Worm (Caenorhabditis elegans) whole organism, L4 larva: ENCODE measurements around the gene W03C9.2.

Experiments
- D1046.2 ChIP-seq: fragments of 200-800 bp; sonication (Bioruptor generic); IDR thresholded peaks from 2 replicates; pipeline ENCODE4 v1.3.6; 2022; ENCODE audit warnings: missing genetic modification characterization, missing compliant biosample characterization
- F49E8.2 ChIP-seq: sonication (generic microtip); optimal IDR thresholded peaks from 2 replicates; lab custom pipeline; 2016; ENCODE audit warnings: missing compliant biosample characterization, mild to moderate bottlenecking, missing genetic modification characterization, borderline replicate concordance
- T20F7.1 ChIP-seq: fragments of 200-800 bp; sonication (Bioruptor generic); optimal IDR thresholded peaks from 2 replicates; lab custom pipeline; 2018; ENCODE audit warnings: mild to moderate bottlenecking, missing genetic modification characterization, missing compliant biosample characterization
- Y105C5A.15 ChIP-seq: fragments of 200-800 bp; sonication (Bioruptor generic); IDR thresholded peaks from 2 replicates; pipeline ENCODE4 v1.3.6; 2022; ENCODE audit warnings: missing genetic modification characterization, missing compliant biosample characterization
- Y5F2A.4 ChIP-seq: fragments of 200-800 bp; sonication (Bioruptor generic); optimal IDR thresholded peaks from 2 replicates; lab custom pipeline; 2018; ENCODE audit warnings: mild to moderate bottlenecking, missing genetic modification characterization, missing compliant biosample characterization
- Y75B8A.6 ChIP-seq: fragments of 200-800 bp; sonication (Bioruptor generic); IDR thresholded peaks from 2 replicates; pipeline ENCODE4 v1.3.6; 2022; ENCODE audit warnings: missing genetic modification reagents, missing genetic modification characterization, missing compliant biosample characterization
- aha-1 ChIP-seq: fragments of 150-350 bp; peaks from one replicate; lab custom pipeline; 2014; ENCODE audit warnings: missing biosample characterization, missing genetic modification characterization
- arid-1 ChIP-seq: fragments of 200-800 bp; sonication (Bioruptor generic); conservative IDR thresholded peaks from 2 replicates; pipeline ENCODE4 v1.3.6; 2022; ENCODE audit warnings: missing genetic modification reagents, missing genetic modification characterization, missing compliant biosample characterization
- attf-4 ChIP-seq: sonication (generic microtip); optimal IDR thresholded peaks from 3 replicates; lab custom pipeline; 2017; ENCODE audit warnings: missing biosample characterization, missing genetic modification characterization
- ceh-32 ChIP-seq: sonication (generic microtip); optimal IDR thresholded peaks from 2 replicates; lab custom pipeline; 2016; ENCODE audit warnings: mild to moderate bottlenecking, missing genetic modification characterization, missing compliant biosample characterization; ENCODE audit not compliant: poor library complexity
- ceh-62 ChIP-seq: sonication (generic microtip); optimal IDR thresholded peaks from 2 replicates; lab custom pipeline; 2017; ENCODE audit warnings: missing biosample characterization, missing genetic modification characterization
- ceh-82 ChIP-seq: sonication (generic microtip); optimal IDR thresholded peaks from 2 replicates; lab custom pipeline; 2017; ENCODE audit warnings: missing biosample characterization, missing genetic modification characterization
- ctbp-1 ChIP-seq: fragments of 200-800 bp; sonication (Bioruptor generic); IDR thresholded peaks from 2 replicates; pipeline ENCODE4 v1.3.6; 2022; ENCODE audit warnings: missing genetic modification reagents, missing genetic modification characterization, missing compliant biosample characterization
- daf-12 ChIP-seq: fragments of 150-350 bp; optimal IDR thresholded peaks from 2 replicates; lab custom pipeline; 2014; ENCODE audit warnings: missing biosample characterization, missing genetic modification reagents, missing genetic modification characterization
- daf-16 ChIP-seq, 3 experiments: sonication (generic microtip); optimal IDR thresholded peaks; 2 replicates each; lab custom pipeline; 2016 to 2017; ENCODE audit warnings: missing genetic modification characterization in 3 of 3, missing genetic modification reagents in 3 of 3, mild to moderate bottlenecking in 2 of 3, missing compliant biosample characterization in 2 of 3, missing biosample characterization in 1 of 3, moderate library complexity in 1 of 3
- dmd-8 ChIP-seq: fragments of 200-800 bp; sonication (Bioruptor generic); IDR thresholded peaks from 2 replicates; pipeline ENCODE4 v1.3.6; 2022; ENCODE audit warnings: missing genetic modification characterization, missing compliant biosample characterization
- dmd-9 ChIP-seq: fragments of 200-800 bp; sonication (Bioruptor generic); IDR thresholded peaks from 2 replicates; pipeline ENCODE4 v1.3.6; 2022; ENCODE audit warnings: missing genetic modification reagents, missing genetic modification characterization, missing compliant biosample characterization
- dpl-1 ChIP-seq: fragments of 150-350 bp; optimal IDR thresholded peaks from 2 replicates; lab custom pipeline; 2014; ENCODE audit warnings: missing biosample characterization, missing genetic modification reagents, missing genetic modification characterization
- egl-27 ChIP-seq: sonication (generic microtip); optimal IDR thresholded peaks from 3 replicates; lab custom pipeline; 2017; ENCODE audit warnings: missing biosample characterization, missing genetic modification reagents, missing genetic modification characterization
- fkh-10 ChIP-seq: fragments of 150-350 bp; optimal IDR thresholded peaks from 2 replicates; lab custom pipeline; 2014; ENCODE audit warnings: missing biosample characterization, missing genetic modification reagents, missing genetic modification characterization
- fos-1 ChIP-seq: fragments of 150-350 bp; optimal IDR thresholded peaks from 2 replicates; lab custom pipeline; 2014; ENCODE audit warnings: missing biosample characterization, missing genetic modification characterization
- gei-8 ChIP-seq: fragments of 200-800 bp; sonication (Bioruptor generic); optimal IDR thresholded peaks from 2 replicates; lab custom pipeline; 2018; ENCODE audit warnings: mild to moderate bottlenecking, missing genetic modification characterization, missing compliant biosample characterization
- hif-1 ChIP-seq, 2 experiments: sonication (generic microtip); optimal IDR thresholded peaks; 2 replicates each; lab custom pipeline; 2016 to 2017; ENCODE audit warnings: missing compliant biosample characterization in 2 of 2, missing genetic modification characterization in 2 of 2, missing genetic modification reagents in 2 of 2, missing genotype in 2 of 2, mild to moderate bottlenecking in 1 of 2
- hlh-30 ChIP-seq: sonication (generic microtip); optimal IDR thresholded peaks from 2 replicates; lab custom pipeline; 2017; ENCODE audit warnings: antibody characterized with exemption, mild to moderate bottlenecking, missing genetic modification characterization, missing compliant biosample characterization; ENCODE audit not compliant: insufficient read depth
- lin-1 ChIP-seq: fragments of 200-800 bp; sonication (Bioruptor generic); IDR thresholded peaks from 2 replicates; pipeline ENCODE4 v1.3.6; 2022; ENCODE audit warnings: missing genetic modification reagents, missing genetic modification characterization, missing compliant biosample characterization
- lsy-2 ChIP-seq, 2 experiments: fragments of 150-350 bp in 1 of 2; sonication (generic microtip) in 1 of 2; optimal IDR thresholded peaks; 2 replicates each; lab custom pipeline; 2014 to 2017; ENCODE audit warnings: missing biosample characterization in 2 of 2, missing genetic modification characterization in 2 of 2
- madf-5 ChIP-seq, 2 experiments: fragments of 200-800 bp; sonication (Bioruptor generic); IDR thresholded peaks; 2 replicates each; pipeline ENCODE4 v1.3.6; 2022; ENCODE audit warnings: missing compliant biosample characterization in 2 of 2, missing genetic modification characterization in 2 of 2
- mep-1 ChIP-seq: fragments of 150-350 bp; sonication (generic microtip); optimal IDR thresholded peaks from 3 replicates; lab custom pipeline; 2014; ENCODE audit warnings: missing biosample characterization, missing genetic modification characterization
- mes-2 ChIP-seq: sonication (generic microtip); optimal IDR thresholded peaks from 2 replicates; lab custom pipeline; 2016; ENCODE audit warnings: missing genotype, mild to moderate bottlenecking, missing genetic modification characterization, missing compliant biosample characterization; ENCODE audit not compliant: poor library complexity, severe bottlenecking
- mxl-2 ChIP-seq: fragments of 200-800 bp; sonication (Bioruptor generic); conservative IDR thresholded peaks from 2 replicates; pipeline ENCODE4 v1.3.6; 2022; ENCODE audit warnings: missing genetic modification reagents, missing genetic modification characterization, missing compliant biosample characterization
- nhr-10 ChIP-seq: fragments of 150-350 bp; optimal IDR thresholded peaks from 2 replicates; lab custom pipeline; 2014; ENCODE audit warnings: missing biosample characterization, missing genetic modification characterization
- nhr-102 ChIP-seq: sonication (generic microtip); optimal IDR thresholded peaks from 2 replicates; lab custom pipeline; 2016; ENCODE audit warnings: mild to moderate bottlenecking, missing genetic modification characterization, moderate library complexity, missing compliant biosample characterization
- nhr-11 ChIP-seq: fragments of 150-350 bp; optimal IDR thresholded peaks from 2 replicates; lab custom pipeline; 2014; ENCODE audit warnings: missing biosample characterization, missing genetic modification characterization
- nhr-237 ChIP-seq: sonication (generic microtip); optimal IDR thresholded peaks from 2 replicates; lab custom pipeline; 2017; ENCODE audit warnings: missing biosample characterization, missing genetic modification characterization
- nhr-25 ChIP-seq: sonication (generic microtip); optimal IDR thresholded peaks from 2 replicates; lab custom pipeline; 2017; ENCODE audit warnings: missing genetic modification characterization, mild to moderate bottlenecking, missing compliant biosample characterization, antibody characterized with exemption, moderate library complexity, borderline replicate concordance; ENCODE audit not compliant: insufficient read depth
- nhr-28 ChIP-seq: fragments of 150-350 bp; optimal IDR thresholded peaks from 2 replicates; lab custom pipeline; 2014; ENCODE audit warnings: missing biosample characterization, missing genetic modification characterization
- nhr-42 ChIP-seq: fragments of 200-800 bp; sonication (Bioruptor generic); IDR thresholded peaks from 2 replicates; pipeline ENCODE4 v1.3.6; 2022; ENCODE audit warnings: missing genetic modification characterization, missing compliant biosample characterization
- nhr-6 ChIP-seq: fragments of 150-350 bp; optimal IDR thresholded peaks from 2 replicates; lab custom pipeline; 2014; ENCODE audit warnings: missing biosample characterization, missing genetic modification characterization
- nhr-77 ChIP-seq: fragments of 150-350 bp; optimal IDR thresholded peaks from 2 replicates; lab custom pipeline; 2014; ENCODE audit warnings: missing biosample characterization, missing genetic modification characterization
- php-3 ChIP-seq: fragments of 200-800 bp; sonication (Bioruptor generic); IDR thresholded peaks from 2 replicates; pipeline ENCODE4 v1.3.6; 2022; ENCODE audit warnings: missing genetic modification reagents, missing genetic modification characterization, missing compliant biosample characterization
- rbr-2 ChIP-seq: sonication (generic microtip); optimal IDR thresholded peaks from 2 replicates; lab custom pipeline; 2016; ENCODE audit warnings: missing genotype, missing genetic modification characterization, missing compliant biosample characterization
- skn-1 ChIP-seq: fragments of 150-350 bp; optimal IDR thresholded peaks from 2 replicates; lab custom pipeline; 2014; ENCODE audit warnings: missing biosample characterization, missing genetic modification characterization
- snpc-4 ChIP-seq: fragments of 150-350 bp; optimal IDR thresholded peaks from 2 replicates; lab custom pipeline; 2014; ENCODE audit warnings: missing biosample characterization, missing genetic modification characterization
- spr-1 ChIP-seq: sonication (generic microtip); optimal IDR thresholded peaks from 2 replicates; lab custom pipeline; 2016; ENCODE audit warnings: mild to moderate bottlenecking, missing genetic modification characterization, missing compliant biosample characterization
- tag-97 ChIP-seq: fragments of 200-800 bp; sonication (Bioruptor generic); IDR thresholded peaks from 2 replicates; pipeline ENCODE4 v1.3.6; 2022; ENCODE audit warnings: missing genetic modification characterization, missing compliant biosample characterization
- tra-1 ChIP-seq: fragments of 200-800 bp; sonication (Bioruptor generic); IDR thresholded peaks from 2 replicates; pipeline ENCODE4 v1.3.6; 2022; ENCODE audit warnings: missing genetic modification reagents, missing genetic modification characterization, missing compliant biosample characterization
- unc-39 ChIP-seq: sonication (generic microtip); optimal IDR thresholded peaks from 2 replicates; lab custom pipeline; 2017; ENCODE audit warnings: missing biosample characterization, missing genetic modification characterization
- unc-62 ChIP-seq, 3 experiments: fragments of 150-350 bp in 1 of 3; sonication (generic microtip); optimal IDR thresholded peaks in 2 of 3; peaks in 1 of 3; 1 replicate in 1 of 3; 2 replicates in 2 of 3; lab custom pipeline; 2014 to 2017; ENCODE audit warnings: missing biosample characterization in 3 of 3, missing genetic modification characterization in 3 of 3, missing genetic modification reagents in 3 of 3, missing genotype in 1 of 3
- vab-7 ChIP-seq: fragments of 200-800 bp; sonication (Bioruptor generic); IDR thresholded peaks from 2 replicates; pipeline ENCODE4 v1.3.6; 2022; ENCODE audit warnings: missing genetic modification reagents, missing genetic modification characterization, missing compliant biosample characterization
- zip-2 ChIP-seq: fragments of 150-350 bp; optimal IDR thresholded peaks from 2 replicates; lab custom pipeline; 2014; ENCODE audit warnings: missing biosample characterization, missing genetic modification characterization
- ztf-11 ChIP-seq: fragments of 150-350 bp; optimal IDR thresholded peaks from 2 replicates; lab custom pipeline; 2014; ENCODE audit warnings: missing biosample characterization, missing genetic modification characterization

Gene W03C9.2

DNA sequence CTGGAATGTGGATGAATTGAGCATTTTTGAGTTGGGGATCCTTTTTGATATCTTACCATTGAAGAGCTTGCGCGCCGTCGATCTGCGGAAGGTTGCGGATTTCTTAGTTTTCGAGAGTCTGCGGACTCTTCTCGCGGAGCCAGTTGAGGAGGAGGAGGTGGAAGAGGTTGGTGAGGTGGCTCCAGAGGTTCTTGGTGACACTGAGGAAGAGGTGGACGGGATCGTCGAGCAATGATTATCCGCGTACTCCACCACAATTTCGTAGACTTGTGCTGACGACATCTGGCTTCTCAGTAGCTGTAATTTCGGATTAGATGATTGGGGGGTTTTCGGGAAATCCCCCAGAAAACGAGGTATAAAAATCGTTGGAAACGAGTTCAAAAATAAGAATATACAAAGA is 15.2 kb downstream of the W03C9.2 start, which contains the start of gene Y17G7B.21 (continued):
- TF ChIP-seq dmd-9 (GFP tag; lab: Robert Waterston, UW) = no peak
- no peak for TF ChIP-seq fos-1 (tag; lab: Kevin White, UChicago)
- TF ChIP-seq D1046.2 (GFP tag; lab: Robert Waterston, UW) = no peak
- 0 out of 4 replicates have a peak, but pooled peaks of 1 of the 2 experiments have one; percentile 33 for TF ChIP-seq madf-5 (GFP tag; IDR thresholded peaks at IDR 0.05; lab: Robert Waterston, UW)
- TF ChIP-seq arid-1 (GFP tag; lab: Robert Waterston, UW) = peak; percentile 59; the same call in 1 of the 2 replicates
- TF ChIP-seq ztf-11 (tag; lab: Kevin White, UChicago) = no peak
- no peak for TF ChIP-seq daf-12 (tag; lab: Kevin White, UChicago)
- no peak for TF ChIP-seq zip-2 (tag; lab: Kevin White, UChicago)
- no peak for TF ChIP-seq ceh-32 (tag; lab: Kevin White, UChicago)
- no peak for TF ChIP-seq F49E8.2 (tag; lab: Kevin White, UChicago)
- TF ChIP-seq ceh-62 (tag; lab: Kevin White, UChicago) = no peak
- no peak for TF ChIP-seq nhr-42
- TF ChIP-seq nhr-28 (tag; lab: Kevin White, UChicago) = no peak
- TF ChIP-seq aha-1 = peak; percentile 19
- no peak for TF ChIP-seq mep-1 (tag; lab: Kevin White, UChicago)
- no peak for TF ChIP-seq spr-1
- TF ChIP-seq tra-1 (GFP tag; lab: Robert Waterston, UW) = peak; percentile 40; the same call in 1 of the 2 replicates
- no peak for TF ChIP-seq rbr-2
- 0 out of 2 replicates have a peak, but pooled peaks have one; percentile 23 for TF ChIP-seq mxl-2 (GFP tag; lab: Robert Waterston, UW)
- no peak for TF ChIP-seq ceh-82 (tag; lab: Kevin White, UChicago)
- TF ChIP-seq lin-1 (GFP tag; lab: Robert Waterston, UW) = no peak
- no peak for TF ChIP-seq nhr-6
- peak in 1 of 2 experiments; percentile 4 for TF ChIP-seq daf-16 (GFP tag; optimal IDR thresholded peaks at IDR 0.05; lab: Kevin White, UChicago)
- no peak for TF ChIP-seq daf-16 (tag; optimal IDR thresholded peaks at IDR 0.05; lab: Kevin White, UChicago)
- no peak for TF ChIP-seq hif-1 (tag; optimal IDR thresholded peaks at IDR 0.05; lab: Kevin White, UChicago)
- no peak for TF ChIP-seq nhr-237
- no peak for TF ChIP-seq T20F7.1 (GFP tag; lab: Kevin White, UChicago)
- no peak for TF ChIP-seq hlh-30
- no peak for TF ChIP-seq Y75B8A.6 (GFP tag; lab: Robert Waterston, UW)
- no peak for TF ChIP-seq nhr-25
- TF ChIP-seq nhr-102 (tag; lab: Kevin White, UChicago) = peak; percentile 37
- no peak for TF ChIP-seq lsy-2 (tag; optimal IDR thresholded peaks at IDR 0.05; lab: Kevin White, UChicago)
- TF ChIP-seq unc-62 (GFP tag; optimal IDR thresholded peaks at IDR 0.05 in 1 of 2; lab: Kevin White, UChicago) = no peak
- no peak for TF ChIP-seq unc-62 (tag; optimal IDR thresholded peaks at IDR 0.05; lab: Kevin White, UChicago)
- no peak for TF ChIP-seq unc-39 (tag; lab: Kevin White, UChicago)
- no peak for TF ChIP-seq gei-8 (GFP tag; lab: Kevin White, UChicago)
- TF ChIP-seq mes-2 (tag; lab: Kevin White, UChicago) = peak; percentile 58
- peak; percentile 56 for TF ChIP-seq Y5F2A.4
- TF ChIP-seq nhr-10 (tag; lab: Kevin White, UChicago) = no peak
- peak; percentile 68; the same call in 1 of the 2 replicates for TF ChIP-seq Y105C5A.15 (GFP tag; lab: Robert Waterston, UW)
- TF ChIP-seq tag-97 (GFP tag; lab: Robert Waterston, UW) = no peak
- TF ChIP-seq nhr-11 (tag; lab: Kevin White, UChicago) = no peak
- no peak for TF ChIP-seq dmd-8 (GFP tag; lab: Robert Waterston, UW)
- no peak for TF ChIP-seq fkh-10 (GFP tag; lab: Kevin White, UChicago)
- no peak for TF ChIP-seq attf-4 (tag; lab: Kevin White, UChicago)
- no peak for TF ChIP-seq php-3
- no peak for TF ChIP-seq nhr-77 (tag; lab: Kevin White, UChicago)
- TF ChIP-seq dpl-1 (GFP tag; lab: Kevin White, UChicago) = no peak
- TF ChIP-seq snpc-4 = no peak
- TF ChIP-seq ctbp-1 = peak; percentile 43; the same call in 1 of the 2 replicates
- 0 out of 2 replicates have a peak, but pooled peaks have one; percentile 12 for TF ChIP-seq vab-7 (GFP tag; lab: Robert Waterston, UW)
- no peak for TF ChIP-seq egl-27 (tag; lab: Kevin White, UChicago)
- TF ChIP-seq skn-1 (tag; lab: Kevin White, UChicago) = no peak
